Worm (Caenorhabditis elegans): Measurements from ENCODE around the gene F55G7.5.

F55G7.5 gene

DNA sequence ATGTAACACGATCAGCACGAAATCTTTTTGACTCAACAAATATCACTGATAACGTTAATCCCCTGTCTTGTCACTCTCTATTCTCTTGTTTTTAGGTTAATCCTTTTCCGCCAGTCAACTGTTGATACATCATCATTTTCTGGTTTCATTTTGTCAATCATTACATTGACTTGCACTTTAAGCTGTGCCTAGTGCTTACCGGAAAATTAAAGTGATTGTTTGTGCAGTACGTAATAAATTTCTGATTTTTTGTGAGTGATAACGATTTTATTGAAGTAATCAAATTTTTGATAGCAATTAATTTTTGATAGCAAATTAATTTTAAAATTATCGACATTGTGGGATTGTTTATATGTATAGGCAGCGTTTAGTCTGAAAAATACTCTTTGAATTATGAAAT lies 29.6 kb downstream of the F55G7.5 start (continued):
- no peak for TF ChIP-seq mes-2 (tag; optimal IDR thresholded peaks at IDR 0.05; ENCODE audit: poor library complexity, severe bottlenecking)
- TF ChIP-seq hlh-11 (tag; optimal IDR thresholded peaks at IDR 0.05) = no peak
- no peak for TF ChIP-seq attf-4 (tag; optimal IDR thresholded peaks at IDR 0.05)
- TF ChIP-seq egl-27 (tag; optimal IDR thresholded peaks at IDR 0.05) = no peak
- no peak for TF ChIP-seq unc-130 (GFP tag; optimal IDR thresholded peaks at IDR 0.05)
- no peak for TF ChIP-seq zip-11 (GFP tag; IDR thresholded peaks at IDR 0.05)
- no peak for TF ChIP-seq nhr-11 (tag; optimal IDR thresholded peaks at IDR 0.05)
- peak; percentile 90 for TF ChIP-seq php-3 (GFP tag; IDR thresholded peaks at IDR 0.05)
- TF ChIP-seq ztf-11 (tag; optimal IDR thresholded peaks at IDR 0.05) = no peak
- TF ChIP-seq rbr-2 (tag; optimal IDR thresholded peaks at IDR 0.05) = no peak
- TF ChIP-seq F10B5.3 (tag; optimal IDR thresholded peaks at IDR 0.05) = no peak
- TF ChIP-seq pqm-1 (tag; optimal IDR thresholded peaks at IDR 0.05) = peak; percentile 89
- no peak for TF ChIP-seq dpl-1 (GFP tag; optimal IDR thresholded peaks at IDR 0.05)
- TF ChIP-seq ceh-20 (GFP tag; IDR thresholded peaks at IDR 0.05) = no peak
- no peak for TF ChIP-seq hif-1 (tag; optimal IDR thresholded peaks at IDR 0.05)
- TF ChIP-seq ztf-7 (tag; optimal IDR thresholded peaks at IDR 0.05) = no peak
- TF ChIP-seq nhr-102 (tag; optimal IDR thresholded peaks at IDR 0.05) = no peak
- no peak for TF ChIP-seq T26A8.4 (GFP tag; IDR thresholded peaks at IDR 0.05)
- TF ChIP-seq dmd-6 (GFP tag; IDR thresholded peaks at IDR 0.05) = peak; percentile 67
- TF ChIP-seq Y75B8A.6 (GFP tag; IDR thresholded peaks at IDR 0.05) = no peak
- no peak for TF ChIP-seq zfp-2 (tag; optimal IDR thresholded peaks at IDR 0.05)
- no peak for TF ChIP-seq nhr-111 (GFP tag; optimal IDR thresholded peaks at IDR 0.05)
- TF ChIP-seq nhr-41 (GFP tag; IDR thresholded peaks at IDR 0.05) = no peak
- no peak for TF ChIP-seq dmd-9 (GFP tag; IDR thresholded peaks at IDR 0.05)
- peak; percentile 55; the same call in 1 of the 2 replicates for TF ChIP-seq tra-1 (GFP tag; IDR thresholded peaks at IDR 0.05)
- no peak for TF ChIP-seq set-16 (GFP tag; IDR thresholded peaks at IDR 0.05)
- no peak for TF ChIP-seq D1046.2 (GFP tag; IDR thresholded peaks at IDR 0.05)
- no peak for TF ChIP-seq hlh-30 (tag; optimal IDR thresholded peaks at IDR 0.05; ENCODE audit: insufficient read depth)
- no peak for TF ChIP-seq spr-3 (GFP tag; optimal IDR thresholded peaks at IDR 0.05)
- no peak for TF ChIP-seq nhr-10 (tag; optimal IDR thresholded peaks at IDR 0.05)
- no peak for TF ChIP-seq daf-16 (GFP tag; optimal IDR thresholded peaks at IDR 0.05)
- TF ChIP-seq daf-16 (tag; optimal IDR thresholded peaks at IDR 0.05) = peak; percentile 94
- no peak for TF ChIP-seq mdt-29 (GFP tag; IDR thresholded peaks at IDR 0.05)
- no peak for TF ChIP-seq nhr-48 (tag; optimal IDR thresholded peaks at IDR 0.05)
- TF ChIP-seq skn-1 (tag; optimal IDR thresholded peaks at IDR 0.05) = no peak
- no peak for TF ChIP-seq gei-8 (GFP tag; optimal IDR thresholded peaks at IDR 0.05)
- TF ChIP-seq lim-7 (GFP tag; IDR thresholded peaks at IDR 0.05) = no peak
- no peak for TF ChIP-seq zfp-3 (GFP tag; conservative IDR thresholded peaks at IDR 0.05)
- TF ChIP-seq lin-1 (GFP tag; IDR thresholded peaks at IDR 0.05) = 0 out of 2 replicates have a peak, but pooled peaks have one; percentile 29
- TF ChIP-seq aha-1 (tag) = no peak
- TF ChIP-seq fos-1 (tag; optimal IDR thresholded peaks at IDR 0.05) = no peak
- no peak for TF ChIP-seq nhr-6 (tag; optimal IDR thresholded peaks at IDR 0.05)
- no peak for TF ChIP-seq Y48G9A.11 (GFP tag; IDR thresholded peaks at IDR 0.05)
- peak; percentile 61 for TF ChIP-seq nhr-28 (tag; optimal IDR thresholded peaks at IDR 0.05)
- TF ChIP-seq lin-15B (tag; optimal IDR thresholded peaks at IDR 0.05) = no peak
- no peak for TF ChIP-seq nhr-25 (tag; optimal IDR thresholded peaks at IDR 0.05; ENCODE audit: borderline replicate concordance, insufficient read depth)
- TF ChIP-seq daf-8 (GFP tag; IDR thresholded peaks at IDR 0.05) = no peak
- no peak for TF ChIP-seq zip-2 (tag; optimal IDR thresholded peaks at IDR 0.05)
- no peak for TF ChIP-seq duxl-1 (tag; optimal IDR thresholded peaks at IDR 0.05; ENCODE audit: poor library complexity)
- no peak for TF ChIP-seq zag-1 (tag; optimal IDR thresholded peaks at IDR 0.05)
- TF ChIP-seq T20F7.1 (GFP tag; optimal IDR thresholded peaks at IDR 0.05) = no peak
- no peak for TF ChIP-seq saeg-2 (GFP tag; IDR thresholded peaks at IDR 0.05)
- no peak for TF ChIP-seq nhr-42 (GFP tag; IDR thresholded peaks at IDR 0.05)
